Worm (Caenorhabditis elegans) whole organism, L2 larva: ENCODE data around the gene zmp-4.

ENCODE experiments used
- F13H6.1 ChIP-seq: sonication (generic microtip); optimal IDR thresholded peaks from 2 replicates; lab custom pipeline; 2016; ENCODE audit warnings: missing genetic modification characterization, missing compliant biosample characterization
- mab-5 ChIP-seq: fragments of 150-350 bp; optimal IDR thresholded peaks from 2 replicates; lab custom pipeline; 2014; ENCODE audit warnings: missing biosample characterization, missing genetic modification characterization
- nhr-10 ChIP-seq: sonication (generic microtip); optimal IDR thresholded peaks from 2 replicates; lab custom pipeline; 2017; ENCODE audit warnings: missing biosample characterization, missing genetic modification characterization
- nhr-12 ChIP-seq: fragments of 150-350 bp; optimal IDR thresholded peaks from 2 replicates; lab custom pipeline; 2014; ENCODE audit warnings: missing biosample characterization, missing genetic modification characterization
- nhr-129 ChIP-seq: fragments of 150-350 bp; optimal IDR thresholded peaks from 2 replicates; lab custom pipeline; 2014; ENCODE audit warnings: missing biosample characterization, missing genetic modification characterization
- nhr-77 ChIP-seq: fragments of 150-350 bp; optimal IDR thresholded peaks from 2 replicates; lab custom pipeline; 2014; ENCODE audit warnings: missing biosample characterization, missing genetic modification characterization
- unc-39 ChIP-seq: fragments of 150-350 bp; optimal IDR thresholded peaks from 2 replicates; lab custom pipeline; 2014; ENCODE audit warnings: missing biosample characterization, missing genetic modification characterization
- unc-55 ChIP-seq: fragments of 150-350 bp; sonication (generic microtip); optimal IDR thresholded peaks from 3 replicates; lab custom pipeline; 2014; ENCODE audit warnings: missing biosample characterization, missing genetic modification reagents, missing genetic modification characterization
- zag-1 ChIP-seq: fragments of 150-350 bp; optimal IDR thresholded peaks from 2 replicates; lab custom pipeline; 2014; ENCODE audit warnings: missing biosample characterization, missing genetic modification characterization
- ztf-11 ChIP-seq: sonication (generic microtip); optimal IDR thresholded peaks from 2 replicates; lab custom pipeline; 2017; ENCODE audit warnings: missing biosample characterization, missing genetic modification characterization

DNA sequence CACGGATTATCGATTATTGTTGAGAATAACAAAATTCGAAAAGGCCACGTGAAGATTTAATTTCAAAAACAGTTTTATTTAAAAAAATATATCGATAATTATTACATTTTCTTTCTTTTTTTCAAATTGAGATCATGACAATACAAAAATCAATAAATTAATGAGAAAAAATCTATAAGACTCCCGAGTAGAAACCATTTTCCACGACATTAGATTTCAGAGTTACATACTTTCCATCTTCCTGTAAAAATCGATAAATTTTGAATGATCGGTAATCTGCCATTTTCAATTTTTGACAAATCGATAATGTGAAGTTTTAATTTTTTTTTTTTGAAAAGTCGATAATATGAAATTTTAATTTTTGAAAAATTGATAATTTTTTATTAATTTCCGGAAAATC, 24.3 kb upstream of the zmp-4 start, which contains the start of gene C30G7.3:
- TF ChIP-seq zag-1 (tag; lab: Kevin White, UChicago) (no peak), F13H6.1 (tag; lab: Kevin White, UChicago) (no peak), nhr-129 (tag; lab: Kevin White, UChicago) (no peak), nhr-12 (no peak), unc-39 (tag; lab: Kevin White, UChicago) (no peak), mab-5 (no peak), unc-55 (GFP tag; lab: Kevin White, UChicago) (no peak), nhr-77 (tag; lab: Kevin White, UChicago) (no peak), ztf-11 (tag; lab: Kevin White, UChicago) (no peak), nhr-10 (tag; lab: Kevin White, UChicago) (no peak)
